Worm (Caenorhabditis elegans) whole organism, L1 larva: ENCODE results near the gene ech-3.

ENCODE experiments used
- fkh-10 ChIP-seq: sonication (generic microtip); optimal IDR thresholded peaks from 2 replicates; lab custom pipeline; 2017; ENCODE audit warnings: missing biosample characterization, missing genetic modification reagents, missing genetic modification characterization
- mep-1 ChIP-seq: fragments of 150-350 bp; optimal IDR thresholded peaks from 2 replicates; lab custom pipeline; 2014; ENCODE audit warnings: missing biosample characterization, missing genetic modification characterization

DNA sequence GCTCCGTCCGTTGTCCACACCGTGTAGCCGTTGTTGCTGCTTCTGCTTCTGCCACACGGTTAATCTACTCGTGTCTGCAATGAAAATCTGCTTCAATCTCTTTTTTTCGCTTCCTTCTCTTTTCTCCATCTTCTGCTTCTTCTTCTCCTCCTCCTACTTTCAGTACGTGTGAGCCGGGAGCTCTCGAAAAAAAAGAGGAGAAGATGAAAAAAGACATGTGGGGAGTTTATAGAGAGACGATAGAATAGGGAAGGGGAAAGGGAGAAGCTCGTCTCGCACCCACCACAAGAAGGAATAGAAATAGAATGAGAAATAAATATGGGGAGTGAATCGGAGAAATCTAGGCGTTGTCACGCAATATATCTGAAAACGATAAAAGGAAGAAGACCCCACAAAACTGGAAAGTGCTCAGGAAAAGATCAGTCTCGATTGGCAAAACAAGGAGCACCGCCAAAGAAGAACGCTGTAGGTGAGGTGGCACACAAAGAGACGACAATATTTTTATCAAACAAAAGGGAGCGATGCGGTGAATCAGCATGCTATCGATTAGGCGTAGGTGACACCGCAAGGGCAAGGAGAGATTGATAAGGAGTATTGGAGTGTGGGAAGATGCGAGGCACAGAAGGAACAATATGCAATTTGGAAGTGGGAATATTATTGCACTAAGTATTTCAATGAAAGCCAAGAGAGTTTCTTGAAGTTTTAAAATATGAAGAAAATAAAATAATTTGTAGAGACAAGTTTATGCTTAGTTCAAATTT, 44.1 kb upstream of the ech-3 start, which contains the start of gene let-413:
- TF ChIP-seq mep-1 (tag; lab: Kevin White, UChicago) (peak; percentile 9), fkh-10 (GFP tag; lab: Kevin White, UChicago) (no peak)
